Fruit fly (Drosophila melanogaster): ENCODE results near the gene CG13950.

Gene CG13950

DNA sequence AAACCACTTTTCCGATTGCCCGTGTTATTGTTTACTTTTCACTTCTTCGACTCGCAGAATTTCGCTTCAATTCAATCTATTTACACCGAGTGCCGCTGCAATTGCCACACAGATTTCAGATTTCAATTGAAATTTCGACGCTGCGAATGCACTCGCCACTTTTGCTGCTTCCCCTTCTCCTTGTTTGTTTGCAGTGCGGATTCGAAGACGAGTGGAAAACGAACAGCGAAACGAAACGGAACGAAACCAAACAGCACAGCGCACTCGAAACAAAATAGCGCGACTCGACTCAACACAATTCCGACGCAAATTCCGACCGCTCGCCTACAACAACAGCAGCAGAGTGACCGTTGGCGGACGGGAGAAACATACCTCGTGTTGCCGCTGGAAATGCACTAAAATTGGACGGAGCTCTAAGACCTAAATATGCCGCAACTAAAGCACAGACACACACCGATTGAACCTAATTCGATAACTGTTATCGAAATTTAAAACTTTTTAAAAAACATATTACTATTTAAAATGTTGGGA is 9.2 kb upstream of the CG13950 start, which contains the start of gene drongo (continued):
- no peak for TF ChIP-seq eyg (GFP tag; optimal IDR thresholded peaks at IDR 0.05)
- 0 out of 2 replicates have a peak, but pooled peaks have one; percentile 17 for TF ChIP-seq al (GFP tag; IDR thresholded peaks at IDR 0.05)
- TF ChIP-seq CG7556 (GFP tag; optimal IDR thresholded peaks at IDR 0.05) = peak; percentile 4
- TF ChIP-seq CG6683 (GFP tag; optimal IDR thresholded peaks at IDR 0.05) = no peak
- TF ChIP-seq C15 (GFP tag; IDR thresholded peaks at IDR 0.05) = no peak
- TF ChIP-seq CkIIα-i1 (GFP tag; IDR thresholded peaks at IDR 0.05) = no peak
- no peak for TF ChIP-seq ttk (GFP tag; IDR thresholded peaks at IDR 0.05)
- TF ChIP-seq CG10209 (GFP tag; optimal IDR thresholded peaks at IDR 0.05) = no peak
- peak; percentile 76 for TF ChIP-seq CG10543 (GFP tag; optimal IDR thresholded peaks at IDR 0.05)
- TF ChIP-seq CG14965 (GFP tag; optimal IDR thresholded peaks at IDR 0.05; ENCODE audit: borderline replicate concordance) = no peak
- peak; percentile 17 for TF ChIP-seq nau (GFP tag; optimal IDR thresholded peaks at IDR 0.05)
- peak; percentile 2 for TF ChIP-seq D19A (tag; optimal IDR thresholded peaks at IDR 0.05)
- TF ChIP-seq CG4617 (GFP tag; optimal IDR thresholded peaks at IDR 0.05; ENCODE audit: borderline replicate concordance) = peak; percentile 4
- peak; percentile 48; the same call in 2 of the 3 replicates for TF ChIP-seq Dbx (GFP tag; IDR thresholded peaks at IDR 0.05)
- TF ChIP-seq bab2 (GFP tag; optimal IDR thresholded peaks at IDR 0.05) = peak; percentile 27
- no peak for TF ChIP-seq gt (GFP tag; IDR thresholded peaks at IDR 0.05)
- TF ChIP-seq CG11695 (GFP tag; IDR thresholded peaks at IDR 0.05) = no peak
- TF ChIP-seq Lpt (GFP tag; optimal IDR thresholded peaks at IDR 0.05) = no peak
- TF ChIP-seq sens (GFP tag) = peak; percentile 86
- TF ChIP-seq CG13624 (GFP tag; optimal IDR thresholded peaks at IDR 0.05) = peak; percentile 65
- TF ChIP-seq ash1 (GFP tag; optimal IDR thresholded peaks at IDR 0.05) = peak; percentile 37
- peak; percentile 45 for TF ChIP-seq scrt (GFP tag; optimal IDR thresholded peaks at IDR 0.05)
- TF ChIP-seq CG10959 (GFP tag; IDR thresholded peaks at IDR 0.05) = no peak
- TF ChIP-seq CG8089 (GFP tag; optimal IDR thresholded peaks at IDR 0.05) = peak; percentile 17
- peak; percentile 83 for TF ChIP-seq MESR4 (GFP tag; optimal IDR thresholded peaks at IDR 0.05)
- no peak; the same call in 2 of the 3 replicates for TF ChIP-seq sr (GFP tag; IDR thresholded peaks at IDR 0.05)
- no peak for TF ChIP-seq TFAM (GFP tag; optimal IDR thresholded peaks at IDR 0.05)
- TF ChIP-seq CTCF (GFP tag; optimal IDR thresholded peaks at IDR 0.05) = peak; percentile 45
- TF ChIP-seq PHDP (tag; optimal IDR thresholded peaks at IDR 0.05) = peak; percentile 55
- TF ChIP-seq Oli (tag; optimal IDR thresholded peaks at IDR 0.05) = no peak
- no peak for TF ChIP-seq mam (GFP tag; optimal IDR thresholded peaks at IDR 0.05)
- peak; percentile 100 for TF ChIP-seq gfzf (GFP tag; optimal IDR thresholded peaks at IDR 0.05)
- no peak for TF ChIP-seq CG4424 (GFP tag; optimal IDR thresholded peaks at IDR 0.05)
- TF ChIP-seq CG17568 (GFP tag; optimal IDR thresholded peaks at IDR 0.05) = no peak
- TF ChIP-seq Lhr (GFP tag; optimal IDR thresholded peaks at IDR 0.05) = peak; percentile 87
- TF ChIP-seq tna (GFP tag; IDR thresholded peaks at IDR 0.05; ENCODE audit: partially characterized antibody) = peak; percentile 50; the same call in 1 of the 2 replicates
- TF ChIP-seq Pdp1 (GFP tag; optimal IDR thresholded peaks at IDR 0.05) = peak in 1 of 2 experiments; percentile 29
- TF ChIP-seq peb (GFP tag; IDR thresholded peaks at IDR 0.05) = no peak
- no peak for TF ChIP-seq Hr3 (GFP tag; optimal IDR thresholded peaks at IDR 0.05)
- TF ChIP-seq trh (GFP tag; optimal IDR thresholded peaks at IDR 0.05) = no peak
- no peak for TF ChIP-seq GATAe (GFP tag; conservative IDR thresholded peaks at IDR 0.05)
- TF ChIP-seq Asciz (GFP tag; optimal IDR thresholded peaks at IDR 0.05) = peak; percentile 1
- TF ChIP-seq Vsx1 (GFP tag; optimal IDR thresholded peaks at IDR 0.05) = peak; percentile 9
- no peak for TF ChIP-seq tup (GFP tag; optimal IDR thresholded peaks at IDR 0.05)
- no peak for TF ChIP-seq CG15011 (GFP tag; optimal IDR thresholded peaks at IDR 0.05)
- TF ChIP-seq abd-A (tag; optimal IDR thresholded peaks at IDR 0.05) = peak; percentile 50
- TF ChIP-seq HmgD (GFP tag; optimal IDR thresholded peaks at IDR 0.05) = peak; percentile 67
- TF ChIP-seq cas (GFP tag; IDR thresholded peaks at IDR 0.05) = no peak
- TF ChIP-seq btn (GFP tag; optimal IDR thresholded peaks at IDR 0.05) = no peak
- TF ChIP-seq zf30C (GFP tag; optimal IDR thresholded peaks at IDR 0.05) = peak; percentile 38
- peak; percentile 18 for TF ChIP-seq CG3163 (GFP tag; optimal IDR thresholded peaks at IDR 0.05)

Measured in whole organism, embryonic.